Fruit fly (Drosophila melanogaster) whole organism, embryonic: ENCODE results near the gene CG4115.

Source experiments
- Abd-B ChIP-seq: fragments of 200-800 bp; sonication (Bioruptor generic); optimal IDR thresholded peaks from 2 replicates; lab custom pipeline; 2018; ENCODE audit warnings: missing biosample characterization, mild to moderate bottlenecking, missing genetic modification characterization, moderate library complexity
- Blimp-1 ChIP-seq: fragments of 200-800 bp; sonication (Bioruptor generic); optimal IDR thresholded peaks from 3 replicates; lab custom pipeline; 2018; ENCODE audit warnings: missing biosample characterization, missing genetic modification characterization, mild to moderate bottlenecking, moderate library complexity, missing genetic modification reagents
- CG1233 ChIP-seq: fragments of 200-800 bp; sonication (Bioruptor generic); optimal IDR thresholded peaks from 4 replicates; lab custom pipeline; 2018; ENCODE audit warnings: missing biosample characterization, mild to moderate bottlenecking, missing genetic modification characterization
- CG12391 ChIP-seq: fragments of 200-800 bp; sonication (Bioruptor generic); optimal IDR thresholded peaks from 3 replicates; lab custom pipeline; 2018; ENCODE audit warnings: missing biosample characterization, mild to moderate bottlenecking, missing genetic modification characterization, moderate library complexity
- CG13287 ChIP-seq: fragments of 200-800 bp; sonication (Bioruptor generic); IDR thresholded peaks from 2 replicates; pipeline ENCODE4 v1.3.6; 2022; ENCODE audit warnings: missing biosample characterization, missing genetic modification characterization; ENCODE audit not compliant: partially characterized antibody
- CG1602 ChIP-seq: fragments of 200-800 bp; sonication (Bioruptor generic); optimal IDR thresholded peaks from 3 replicates; lab custom pipeline; 2016; ENCODE audit warnings: missing biosample characterization, missing genetic modification characterization
- CG18262 ChIP-seq: fragments of 200-800 bp; optimal IDR thresholded peaks from 3 replicates; lab custom pipeline; 2019; ENCODE audit warnings: missing biosample characterization, mild to moderate bottlenecking, missing genetic modification characterization, moderate library complexity
- CG31224 ChIP-seq: fragments of 200-800 bp; sonication (Bioruptor generic); IDR thresholded peaks from 2 replicates; pipeline ENCODE4 v1.3.6; 2022; ENCODE audit warnings: missing biosample characterization, missing genetic modification characterization
- CG31441 ChIP-seq: fragments of 200-800 bp; sonication (Bioruptor generic); IDR thresholded peaks from 2 replicates; pipeline ENCODE4 v1.3.6; 2022; ENCODE audit warnings: missing biosample characterization, missing genetic modification characterization
- CG3163 ChIP-seq: fragments of 200-800 bp; sonication (Bioruptor generic); optimal IDR thresholded peaks from 3 replicates; lab custom pipeline; 2016; ENCODE audit warnings: missing biosample characterization, missing genetic modification characterization
- CG3407 ChIP-seq: fragments of 200-800 bp; sonication (Bioruptor generic); optimal IDR thresholded peaks from 2 replicates; lab custom pipeline; 2018; ENCODE audit warnings: missing biosample characterization, mild to moderate bottlenecking, missing genetic modification characterization
- CG3726 ChIP-seq: fragments of 200-800 bp; sonication (Bioruptor generic); IDR thresholded peaks from 3 replicates; pipeline ENCODE4, ENCODE4 v1.3.6; 2022; ENCODE audit warnings: missing biosample characterization, missing genetic modification characterization
- CG4730 ChIP-seq: fragments of 200-800 bp; sonication (Bioruptor generic); IDR thresholded peaks from 2 replicates; pipeline ENCODE4 v1.3.6; 2022; ENCODE audit warnings: missing biosample characterization, missing genetic modification characterization
- CG4820 ChIP-seq: fragments of 200-800 bp; sonication (Bioruptor generic); optimal IDR thresholded peaks from 3 replicates; lab custom pipeline; 2016; ENCODE audit warnings: missing biosample characterization, missing genetic modification characterization
- CG6791 ChIP-seq: fragments of 200-800 bp; sonication (Bioruptor generic); IDR thresholded peaks from 3 replicates; pipeline ENCODE4 v1.3.6; 2022; ENCODE audit warnings: missing biosample characterization, missing genetic modification characterization; ENCODE audit not compliant: partially characterized antibody
- CG7987 ChIP-seq: fragments of 200-800 bp; sonication (Bioruptor generic); optimal IDR thresholded peaks from 2 replicates; lab custom pipeline; 2018; ENCODE audit warnings: missing biosample characterization, mild to moderate bottlenecking, missing genetic modification characterization, moderate library complexity
- CTCF ChIP-seq: fragments of 200-800 bp; sonication (Bioruptor generic); optimal IDR thresholded peaks from 2 replicates; lab custom pipeline; 2017; ENCODE audit warnings: missing biosample characterization, mild to moderate bottlenecking, missing genetic modification characterization, moderate library complexity
- CoRest ChIP-seq: fragments of 200-800 bp; sonication (Bioruptor generic); optimal IDR thresholded peaks from 3 replicates; lab custom pipeline; 2018; ENCODE audit warnings: missing biosample characterization, mild to moderate bottlenecking, missing genetic modification characterization, moderate library complexity
- Dp ChIP-seq: fragments of 200-800 bp; sonication (Bioruptor generic); optimal IDR thresholded peaks from 2 replicates; lab custom pipeline; 2018; ENCODE audit warnings: missing biosample characterization, mild to moderate bottlenecking, missing genetic modification characterization, moderate library complexity
- Fer3 ChIP-seq: fragments of 200-800 bp; sonication (Bioruptor generic); optimal IDR thresholded peaks from 2 replicates; lab custom pipeline; 2018; ENCODE audit warnings: missing biosample characterization, mild to moderate bottlenecking, missing genetic modification characterization, moderate library complexity
- Hmr ChIP-seq: fragments of 200-800 bp; sonication (Bioruptor generic); optimal IDR thresholded peaks from 3 replicates; lab custom pipeline; 2017; ENCODE audit warnings: mild to moderate bottlenecking, missing biosample characterization, missing genetic modification reagents, missing genetic modification characterization
- Hr78 ChIP-seq, 2 experiments: fragments of 200-800 bp in 1 of 2; fragments of >200 bp in 1 of 2; sonication (Bioruptor generic) in 1 of 2; optimal IDR thresholded peaks; 2 replicates each; lab custom pipeline; 2017 to 2019; ENCODE audit warnings: missing biosample characterization in 2 of 2, missing genetic modification characterization in 2 of 2, mild to moderate bottlenecking in 1 of 2, moderate library complexity in 1 of 2
- MESR4 ChIP-seq: fragments of 200-800 bp; sonication (Bioruptor generic); optimal IDR thresholded peaks from 2 replicates; lab custom pipeline; 2018; ENCODE audit warnings: missing biosample characterization, mild to moderate bottlenecking, missing genetic modification characterization, moderate library complexity
- Max ChIP-seq: fragments of 200-800 bp; sonication (Bioruptor generic); optimal IDR thresholded peaks from 2 replicates; lab custom pipeline; 2016; ENCODE audit warnings: missing biosample characterization, mild to moderate bottlenecking, missing genetic modification characterization
- Med ChIP-seq: fragments of 200-800 bp; sonication (Bioruptor generic); peaks from one replicate; lab custom pipeline; 2016; ENCODE audit warnings: missing biosample characterization, missing genetic modification characterization, mild to moderate bottlenecking, inconsistent platforms, moderate library complexity
- Nf-YC ChIP-seq: fragments of 200-800 bp; optimal IDR thresholded peaks from 3 replicates; lab custom pipeline; 2019; ENCODE audit warnings: missing biosample characterization, mild to moderate bottlenecking, missing genetic modification characterization, moderate library complexity
- PHDP ChIP-seq: fragments of 200-800 bp; sonication (Bioruptor generic); optimal IDR thresholded peaks from 3 replicates; lab custom pipeline; 2018; ENCODE audit warnings: missing biosample characterization, mild to moderate bottlenecking, missing genetic modification characterization, moderate library complexity
- Sry-β ChIP-seq: fragments of 200-800 bp; sonication (Bioruptor generic); optimal IDR thresholded peaks from 2 replicates; lab custom pipeline; 2018; ENCODE audit warnings: missing biosample characterization, mild to moderate bottlenecking, missing genetic modification characterization, moderate library complexity
- Stat92E ChIP-seq, 3 experiments: fragments of >200 bp in 2 of 3; fragments of 200-800 bp in 1 of 3; sonication (Bioruptor generic) in 1 of 3; optimal IDR thresholded peaks; 2 replicates each; lab custom pipeline; 2017 to 2019; ENCODE audit warnings: missing biosample characterization in 3 of 3, missing genetic modification characterization in 3 of 3, mild to moderate bottlenecking in 1 of 3, moderate library complexity in 1 of 3
- YL-1 ChIP-seq: fragments of 200-800 bp; sonication (Bioruptor generic); optimal IDR thresholded peaks from 3 replicates; lab custom pipeline; 2017; ENCODE audit warnings: missing biosample characterization, mild to moderate bottlenecking, missing genetic modification characterization
- ato ChIP-seq: fragments of 200-800 bp; sonication (Bioruptor generic); IDR thresholded peaks from 2 replicates; pipeline ENCODE4 v1.3.6; 2022; ENCODE audit warnings: missing biosample characterization, missing genetic modification characterization; ENCODE audit not compliant: partially characterized antibody
- gfzf ChIP-seq: fragments of 200-800 bp; sonication (Bioruptor generic); optimal IDR thresholded peaks from 2 replicates; lab custom pipeline; 2016; ENCODE audit warnings: missing biosample characterization, mild to moderate bottlenecking, missing genetic modification characterization, moderate library complexity
- gsb-n ChIP-seq: fragments of 200-800 bp; sonication (Bioruptor generic); optimal IDR thresholded peaks from 3 replicates; lab custom pipeline; 2018; ENCODE audit warnings: missing biosample characterization, mild to moderate bottlenecking, missing genetic modification characterization
- her ChIP-seq: fragments of 200-800 bp; sonication (Bioruptor generic); optimal IDR thresholded peaks from 2 replicates; lab custom pipeline; 2016; ENCODE audit warnings: missing biosample characterization, missing genetic modification characterization
- jumu ChIP-seq: fragments of 200-800 bp; sonication (Bioruptor generic); optimal IDR thresholded peaks from 3 replicates; lab custom pipeline; 2016; ENCODE audit warnings: missing biosample characterization, missing genetic modification characterization
- kah ChIP-seq: fragments of 200-800 bp; sonication (Bioruptor generic); optimal IDR thresholded peaks from 2 replicates; lab custom pipeline; 2018; ENCODE audit warnings: missing biosample characterization, mild to moderate bottlenecking, missing genetic modification characterization
- lbe ChIP-seq: fragments of 200-800 bp; sonication (Bioruptor generic); optimal IDR thresholded peaks from 2 replicates; lab custom pipeline; 2016; ENCODE audit warnings: missing biosample characterization, mild to moderate bottlenecking, missing genetic modification characterization
- lov ChIP-seq, 2 experiments: fragments of 200-800 bp in 1 of 2; fragments of >200 bp in 1 of 2; sonication (Bioruptor generic) in 1 of 2; IDR thresholded peaks in 1 of 2; optimal IDR thresholded peaks in 1 of 2; 2 replicates in 1 of 2; 3 replicates in 1 of 2; pipeline versions ENCODE4 v1.3.6 to Lab custom; 2017 to 2022; ENCODE audit warnings: missing biosample characterization in 1 of 2, missing genetic modification characterization in 1 of 2
- mld ChIP-seq: fragments of 200-800 bp; sonication (Bioruptor generic); IDR thresholded peaks from 3 replicates; pipeline ENCODE4 v1.3.6; 2022; ENCODE audit warnings: missing biosample characterization, missing genetic modification characterization; ENCODE audit not compliant: partially characterized antibody
- nerfin-2 ChIP-seq: fragments of 200-800 bp; sonication (Bioruptor generic); IDR thresholded peaks from 2 replicates; pipeline ENCODE4 v1.3.6; 2022; ENCODE audit warnings: missing biosample characterization, missing genetic modification characterization; ENCODE audit not compliant: partially characterized antibody
- pzg ChIP-seq: fragments of 200-800 bp; sonication (Bioruptor generic); optimal IDR thresholded peaks from 3 replicates; lab custom pipeline; 2018; ENCODE audit warnings: missing biosample characterization, mild to moderate bottlenecking, missing genetic modification characterization, moderate library complexity
- repo ChIP-seq: fragments of 200-800 bp; sonication (Bioruptor generic); optimal IDR thresholded peaks from 2 replicates; lab custom pipeline; 2016; ENCODE audit warnings: missing biosample characterization, missing genetic modification characterization
- shn ChIP-seq: fragments of 200-800 bp; sonication (Bioruptor generic); optimal IDR thresholded peaks from 3 replicates; lab custom pipeline; 2016; ENCODE audit warnings: missing biosample characterization, missing genetic modification characterization
- so ChIP-seq: fragments of 200-800 bp; sonication (Bioruptor generic); IDR thresholded peaks from 3 replicates; pipeline ENCODE4 v1.3.6; 2022; ENCODE audit warnings: missing biosample characterization, missing genetic modification characterization
- sug ChIP-seq: fragments of 200-800 bp; optimal IDR thresholded peaks from 2 replicates; lab custom pipeline; 2019; ENCODE audit warnings: missing biosample characterization, mild to moderate bottlenecking, missing genetic modification characterization, moderate library complexity
- tup ChIP-seq: fragments of 200-800 bp; sonication (Bioruptor generic); optimal IDR thresholded peaks from 2 replicates; lab custom pipeline; 2016; ENCODE audit warnings: missing biosample characterization, mild to moderate bottlenecking, missing genetic modification characterization, moderate library complexity
- zen2 ChIP-seq: fragments of 200-800 bp; sonication (Bioruptor generic); IDR thresholded peaks from 3 replicates; pipeline ENCODE4 v1.3.6; 2022; ENCODE audit warnings: missing biosample characterization, missing genetic modification characterization; ENCODE audit not compliant: partially characterized antibody
- zfh1 ChIP-seq: fragments of 200-800 bp; sonication (Bioruptor generic); IDR thresholded peaks from 3 replicates; pipeline ENCODE4 v1.3.6; 2022; ENCODE audit warnings: missing biosample characterization, missing genetic modification characterization

CG4115 gene

DNA sequence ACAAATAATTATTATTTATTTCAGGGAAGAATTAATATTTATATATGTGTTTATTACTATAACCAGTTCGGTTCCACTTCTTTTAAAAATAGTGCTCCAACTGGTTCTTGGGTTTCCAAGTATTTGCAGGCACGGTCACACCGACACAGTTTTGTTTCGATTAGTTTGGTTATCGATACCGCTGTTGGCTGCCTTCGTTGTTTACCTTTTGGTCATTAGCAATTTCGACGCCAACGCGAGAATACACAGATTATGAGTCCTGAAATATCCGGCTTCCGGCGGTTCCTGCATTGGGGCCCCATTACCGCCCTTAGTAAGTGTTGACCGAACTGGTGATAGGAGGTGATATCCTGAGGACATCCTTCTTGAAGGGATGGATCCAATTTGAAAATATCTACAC is 48.4 kb downstream of the CG4115 start, which contains the start of gene CG5196 (continued):
- TF ChIP-seq pzg (GFP tag; lab: Kevin White, UChicago) = peak; percentile 86
- peak; percentile 66 for TF ChIP-seq lbe (GFP tag; lab: Kevin White, UChicago)
- peak; percentile 58; the same call in 2 of the 3 replicates for TF ChIP-seq mld
- peak; percentile 50 for TF ChIP-seq YL-1 (GFP tag; lab: Kevin White, UChicago)
- peak; percentile 20 for TF ChIP-seq gsb-n (tag; lab: Kevin White, UChicago)
- TF ChIP-seq CG31224 (GFP tag; lab: Robert Waterston, UW) = no peak
- no peak for TF ChIP-seq shn
- TF ChIP-seq lov (optimal IDR thresholded peaks at IDR 0.05; lab: Kevin White, UChicago) = no peak
- 0 out of 3 replicates have a peak, but pooled peaks have one; percentile 16 for TF ChIP-seq lov (GFP tag; IDR thresholded peaks at IDR 0.05; lab: Robert Waterston, UW)
- no peak; the same call in 2 of the 3 replicates for TF ChIP-seq CG3726
- peak; percentile 74 for TF ChIP-seq zen2 (GFP tag; lab: Robert Waterston, UW)
- TF ChIP-seq sug (tag; lab: Kevin White, UChicago) = peak; percentile 51
- no peak for TF ChIP-seq Hr78 (GFP tag; optimal IDR thresholded peaks at IDR 0.05; lab: Kevin White, UChicago)
- peak; percentile 41 for TF ChIP-seq Hmr
- TF ChIP-seq PHDP (tag; lab: Kevin White, UChicago) = peak; percentile 40
- TF ChIP-seq kah = peak; percentile 17
- peak; percentile 4 for TF ChIP-seq Max
- peak; percentile 5 for TF ChIP-seq CoRest (tag; lab: Kevin White, UChicago)
- peak; percentile 35 for TF ChIP-seq CG12391 (tag; lab: Kevin White, UChicago)
- peak; percentile 34 for TF ChIP-seq Sry-β
- peak; percentile 25 for TF ChIP-seq CG7987
- no peak for TF ChIP-seq CG4730
- peak; percentile 17 for TF ChIP-seq CG4820 (GFP tag; lab: Kevin White, UChicago)
- TF ChIP-seq Blimp-1 = no peak
- TF ChIP-seq nerfin-2 (GFP tag; lab: Robert Waterston, UW) = peak; percentile 58; the same call in 1 of the 2 replicates
- peak; percentile 49 for TF ChIP-seq Med (GFP tag; lab: Kevin White, UChicago)
- TF ChIP-seq CG3407 (GFP tag; lab: Kevin White, UChicago) = no peak
- no peak for TF ChIP-seq tup (GFP tag; lab: Kevin White, UChicago)
- peak in 1 of 3 experiments; percentile 44 for TF ChIP-seq Stat92E (GFP tag; optimal IDR thresholded peaks at IDR 0.05; lab: Kevin White, UChicago)
- peak; percentile 84 for TF ChIP-seq CG13287
- TF ChIP-seq CG1233 (GFP tag; lab: Kevin White, UChicago) = no peak
- peak; percentile 43 for TF ChIP-seq Abd-B (GFP tag; lab: Kevin White, UChicago)
- peak; percentile 31 for TF ChIP-seq Nf-YC (tag; lab: Kevin White, UChicago)
- TF ChIP-seq jumu = peak; percentile 5
- no peak for TF ChIP-seq CG1602 (GFP tag; lab: Kevin White, UChicago)
- TF ChIP-seq zfh1 (GFP tag; lab: Robert Waterston, UW) = 0 out of 3 replicates have a peak, but pooled peaks have one; percentile 27
- TF ChIP-seq CG6791 (GFP tag; lab: Robert Waterston, UW) = peak; percentile 79
- TF ChIP-seq CG18262 (tag; lab: Kevin White, UChicago) = no peak
- no peak for TF ChIP-seq CG3163
- TF ChIP-seq CTCF (GFP tag; lab: Kevin White, UChicago) = peak; percentile 8
- TF ChIP-seq her = peak; percentile 13
- peak; percentile 75 for TF ChIP-seq gfzf (GFP tag; lab: Kevin White, UChicago)
- TF ChIP-seq MESR4 (GFP tag; lab: Kevin White, UChicago) = peak; percentile 85
- TF ChIP-seq repo = peak; percentile 9
- TF ChIP-seq ato (GFP tag; lab: Robert Waterston, UW) = peak; percentile 57; the same call in 1 of the 2 replicates
- peak; percentile 80 for TF ChIP-seq Dp (GFP tag; lab: Kevin White, UChicago)
- no peak; the same call in 1 of the 2 replicates for TF ChIP-seq CG31441 (GFP tag; lab: Robert Waterston, UW)
- peak; percentile 13 for TF ChIP-seq Fer3 (tag; lab: Kevin White, UChicago)
- TF ChIP-seq so (GFP tag; lab: Robert Waterston, UW) = 0 out of 3 replicates have a peak, but pooled peaks have one; percentile 25
